Worm (Caenorhabditis elegans) whole organism, mixed stage, embryonic: ENCODE results near the gene srh-122.

Experiments
- M03D4.4 ChIP-seq: sonication (generic microtip); optimal IDR thresholded peaks from 2 replicates; lab custom pipeline; 2017; ENCODE audit warnings: mild to moderate bottlenecking, missing genetic modification characterization, missing compliant biosample characterization
- bed-3 ChIP-seq: fragments of 200-800 bp; sonication (Bioruptor generic); optimal IDR thresholded peaks from 3 replicates; lab custom pipeline; 2018; ENCODE audit warnings: mild to moderate bottlenecking, missing genetic modification characterization, moderate library complexity, missing compliant biosample characterization
- blmp-1 ChIP-seq: fragments of 150-350 bp; optimal IDR thresholded peaks from 2 replicates; lab custom pipeline; 2014; ENCODE audit warnings: missing biosample characterization, missing genetic modification characterization
- elt-1 ChIP-seq: sonication (generic microtip); optimal IDR thresholded peaks from 2 replicates; lab custom pipeline; 2017; ENCODE audit warnings: missing genetic modification characterization, mild to moderate bottlenecking, missing compliant biosample characterization, antibody characterized with exemption, moderate library complexity, borderline replicate concordance; ENCODE audit not compliant: insufficient read depth
- elt-3 ChIP-seq: fragments of 150-350 bp; optimal IDR thresholded peaks from 2 replicates; lab custom pipeline; 2014; ENCODE audit warnings: missing biosample characterization, missing genetic modification characterization
- lin-13 ChIP-seq: fragments of 150-350 bp; optimal IDR thresholded peaks from 2 replicates; lab custom pipeline; 2014; ENCODE audit warnings: missing biosample characterization, missing genetic modification characterization
- lsy-2 ChIP-seq: fragments of 150-350 bp; optimal IDR thresholded peaks from 2 replicates; lab custom pipeline; 2014; ENCODE audit warnings: missing biosample characterization, missing genetic modification characterization
- nhr-12 ChIP-seq: fragments of 150-350 bp; optimal IDR thresholded peaks from 2 replicates; lab custom pipeline; 2014; ENCODE audit warnings: missing biosample characterization, missing genetic modification characterization
- nhr-2 ChIP-seq: fragments of 150-350 bp; optimal IDR thresholded peaks from 2 replicates; lab custom pipeline; 2014; ENCODE audit warnings: missing biosample characterization, missing genetic modification characterization
- nhr-237 ChIP-seq: fragments of 150-350 bp; optimal IDR thresholded peaks from 2 replicates; lab custom pipeline; 2014; ENCODE audit warnings: missing biosample characterization, missing genetic modification characterization
- nhr-28 ChIP-seq: fragments of 150-350 bp; optimal IDR thresholded peaks from 2 replicates; lab custom pipeline; 2014; ENCODE audit warnings: missing biosample characterization, missing genetic modification characterization
- snpc-4 ChIP-seq: fragments of 150-350 bp; optimal IDR thresholded peaks from 2 replicates; lab custom pipeline; 2014; ENCODE audit warnings: missing biosample characterization, missing genetic modification characterization
- tbx-8 ChIP-seq: fragments of 200-800 bp; sonication (Bioruptor generic); optimal IDR thresholded peaks from 2 replicates; lab custom pipeline; 2018; ENCODE audit warnings: mild to moderate bottlenecking, missing genetic modification characterization, moderate library complexity, missing compliant biosample characterization
- ztf-11 ChIP-seq: fragments of 150-350 bp; optimal IDR thresholded peaks from 2 replicates; lab custom pipeline; 2014; ENCODE audit warnings: missing biosample characterization, missing genetic modification characterization

DNA sequence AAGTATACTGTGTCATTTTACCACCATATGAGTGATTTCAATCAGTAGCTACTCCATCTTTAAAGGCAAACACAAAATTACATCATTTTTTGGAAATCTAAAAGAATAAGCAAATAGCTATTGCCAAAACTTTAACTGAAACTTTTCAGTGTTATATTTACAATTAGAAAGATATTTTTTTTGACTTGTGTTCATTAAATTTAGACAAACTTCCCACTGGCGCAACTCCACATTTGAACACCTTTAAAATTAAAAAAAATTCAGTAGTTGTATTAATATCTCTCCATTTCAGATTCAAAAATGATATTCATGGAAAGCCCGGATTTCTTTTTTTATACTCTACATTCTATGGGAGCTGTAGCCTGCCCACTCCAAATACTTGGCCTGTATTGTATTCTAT, 36.0 kb upstream of the srh-122 start, which contains the start of gene srh-264:
- TF ChIP-seq nhr-12 (tag; lab: Kevin White, UChicago) (no peak), ztf-11 (tag; lab: Kevin White, UChicago) (no peak), nhr-28 (tag; lab: Kevin White, UChicago) (no peak), blmp-1 (tag; lab: Kevin White, UChicago) (no peak), lsy-2 (tag; lab: Kevin White, UChicago) (no peak), nhr-237 (tag; lab: Kevin White, UChicago) (no peak), elt-1 (tag; lab: Kevin White, UChicago) (no peak), bed-3 (GFP tag; lab: Kevin White, UChicago) (no peak), snpc-4 (tag; lab: Kevin White, UChicago) (no peak), elt-3 (tag; lab: Kevin White, UChicago) (no peak), tbx-8 (GFP tag; lab: Kevin White, UChicago) (no peak), M03D4.4 (tag; lab: Kevin White, UChicago) (no peak), nhr-2 (tag; lab: Kevin White, UChicago) (no peak), lin-13 (tag; lab: Kevin White, UChicago) (no peak)
